Worm (Caenorhabditis elegans) whole organism, L2 larva: ENCODE results near the gene cox-10.

Source experiments
- C34F6.9 ChIP-seq: fragments of 150-350 bp; optimal IDR thresholded peaks from 2 replicates; lab custom pipeline; 2014; ENCODE audit warnings: missing biosample characterization, missing genetic modification characterization
- F13H6.1 ChIP-seq: sonication (generic microtip); optimal IDR thresholded peaks from 2 replicates; lab custom pipeline; 2016; ENCODE audit warnings: missing genetic modification characterization, missing compliant biosample characterization
- alr-1 ChIP-seq: fragments of 150-350 bp; optimal IDR thresholded peaks from 2 replicates; lab custom pipeline; 2014; ENCODE audit warnings: missing biosample characterization, missing genetic modification characterization
- aly-2 ChIP-seq: fragments of 150-350 bp; optimal IDR thresholded peaks from 2 replicates; lab custom pipeline; 2014; ENCODE audit warnings: missing biosample characterization, missing genetic modification characterization
- blmp-1 ChIP-seq: sonication (generic microtip); optimal IDR thresholded peaks from 2 replicates; lab custom pipeline; 2017; ENCODE audit warnings: missing genetic modification characterization, mild to moderate bottlenecking, missing compliant biosample characterization, antibody characterized with exemption, moderate library complexity; ENCODE audit not compliant: insufficient read depth
- ceh-82 ChIP-seq: fragments of 150-350 bp; optimal IDR thresholded peaks from 2 replicates; lab custom pipeline; 2014; ENCODE audit warnings: missing biosample characterization, missing genetic modification characterization
- dmd-4 ChIP-seq: sonication (generic microtip); optimal IDR thresholded peaks from 2 replicates; lab custom pipeline; 2017; ENCODE audit warnings: missing biosample characterization, missing genetic modification characterization
- egl-27 ChIP-seq: sonication (generic microtip); optimal IDR thresholded peaks from 3 replicates; lab custom pipeline; 2017; ENCODE audit warnings: missing biosample characterization, missing genetic modification reagents, missing genetic modification characterization
- elt-1 ChIP-seq: fragments of 150-350 bp; optimal IDR thresholded peaks from 2 replicates; lab custom pipeline; 2014; ENCODE audit warnings: missing biosample characterization, missing genetic modification characterization
- elt-3 ChIP-seq: sonication (generic microtip); optimal IDR thresholded peaks from 2 replicates; lab custom pipeline; 2017; ENCODE audit warnings: missing biosample characterization, missing genetic modification characterization
- fos-1 ChIP-seq: fragments of 150-350 bp; optimal IDR thresholded peaks from 2 replicates; lab custom pipeline; 2014; ENCODE audit warnings: missing biosample characterization, missing genetic modification characterization
- lin-11 ChIP-seq: fragments of 150-350 bp; sonication (generic microtip); optimal IDR thresholded peaks from 2 replicates; lab custom pipeline; 2014; ENCODE audit warnings: missing biosample characterization, missing genetic modification characterization, inconsistent platforms, mixed read lengths
- lin-13 ChIP-seq: fragments of 150-350 bp; optimal IDR thresholded peaks from 2 replicates; lab custom pipeline; 2014; ENCODE audit warnings: missing biosample characterization, missing genetic modification reagents, missing genetic modification characterization
- mab-5 ChIP-seq: fragments of 150-350 bp; optimal IDR thresholded peaks from 2 replicates; lab custom pipeline; 2014; ENCODE audit warnings: missing biosample characterization, missing genetic modification characterization
- mbf-1 ChIP-seq: sonication (generic microtip); optimal IDR thresholded peaks from 2 replicates; lab custom pipeline; 2017; ENCODE audit warnings: missing biosample characterization, missing genetic modification characterization
- mdl-1 ChIP-seq, 2 experiments: fragments of 150-350 bp in 1 of 2; sonication (generic microtip) in 1 of 2; optimal IDR thresholded peaks; 2 replicates each; lab custom pipeline; 2017; ENCODE audit warnings: missing biosample characterization in 2 of 2, missing genetic modification characterization in 2 of 2
- nhr-10 ChIP-seq: sonication (generic microtip); optimal IDR thresholded peaks from 2 replicates; lab custom pipeline; 2017; ENCODE audit warnings: missing biosample characterization, missing genetic modification characterization
- nhr-11 ChIP-seq: fragments of 150-350 bp; optimal IDR thresholded peaks from 2 replicates; lab custom pipeline; 2014; ENCODE audit warnings: missing biosample characterization, missing genetic modification characterization
- nhr-129 ChIP-seq: fragments of 150-350 bp; optimal IDR thresholded peaks from 2 replicates; lab custom pipeline; 2014; ENCODE audit warnings: missing biosample characterization, missing genetic modification characterization
- nhr-21 ChIP-seq: fragments of 150-350 bp; optimal IDR thresholded peaks from 2 replicates; lab custom pipeline; 2014; ENCODE audit warnings: missing biosample characterization, missing genetic modification characterization
- nhr-23 ChIP-seq: fragments of 150-350 bp; optimal IDR thresholded peaks from 2 replicates; lab custom pipeline; 2014; ENCODE audit warnings: missing biosample characterization, missing genetic modification reagents, missing genetic modification characterization
- nhr-237 ChIP-seq: fragments of 150-350 bp; optimal IDR thresholded peaks from 2 replicates; lab custom pipeline; 2014; ENCODE audit warnings: missing biosample characterization, missing genetic modification characterization
- nhr-25 ChIP-seq: fragments of 150-350 bp; sonication (generic microtip); optimal IDR thresholded peaks from 3 replicates; lab custom pipeline; 2014; ENCODE audit warnings: missing biosample characterization, missing genetic modification characterization
- nhr-6 ChIP-seq: fragments of 150-350 bp; optimal IDR thresholded peaks from 2 replicates; lab custom pipeline; 2014; ENCODE audit warnings: missing biosample characterization, missing genetic modification characterization
- nhr-77 ChIP-seq: fragments of 150-350 bp; optimal IDR thresholded peaks from 2 replicates; lab custom pipeline; 2014; ENCODE audit warnings: missing biosample characterization, missing genetic modification characterization
- peb-1 ChIP-seq: fragments of 150-350 bp; optimal IDR thresholded peaks from 2 replicates; lab custom pipeline; 2014; ENCODE audit warnings: missing biosample characterization, missing genetic modification characterization
- sem-4 ChIP-seq: fragments of 150-350 bp; optimal IDR thresholded peaks from 2 replicates; lab custom pipeline; 2014; ENCODE audit warnings: missing biosample characterization, missing genetic modification reagents, missing genetic modification characterization
- skn-1 ChIP-seq: sonication (generic microtip); optimal IDR thresholded peaks from 2 replicates; lab custom pipeline; 2017; ENCODE audit warnings: missing biosample characterization, missing genetic modification characterization
- sma-3 ChIP-seq: sonication (generic microtip); optimal IDR thresholded peaks from 2 replicates; lab custom pipeline; 2016; ENCODE audit warnings: missing genetic modification reagents, missing genetic modification characterization, missing compliant biosample characterization
- snpc-4 ChIP-seq: fragments of 150-350 bp; optimal IDR thresholded peaks from 2 replicates; lab custom pipeline; 2014; ENCODE audit warnings: missing biosample characterization, missing genetic modification characterization
- unc-39 ChIP-seq: fragments of 150-350 bp; optimal IDR thresholded peaks from 2 replicates; lab custom pipeline; 2014; ENCODE audit warnings: missing biosample characterization, missing genetic modification characterization
- unc-55 ChIP-seq: fragments of 150-350 bp; sonication (generic microtip); optimal IDR thresholded peaks from 3 replicates; lab custom pipeline; 2014; ENCODE audit warnings: missing biosample characterization, missing genetic modification reagents, missing genetic modification characterization
- unc-62 ChIP-seq: fragments of 150-350 bp; optimal IDR thresholded peaks from 2 replicates; lab custom pipeline; 2014; ENCODE audit warnings: missing biosample characterization, missing genetic modification reagents, missing genetic modification characterization
- zag-1 ChIP-seq: fragments of 150-350 bp; optimal IDR thresholded peaks from 2 replicates; lab custom pipeline; 2014; ENCODE audit warnings: missing biosample characterization, missing genetic modification characterization
- ztf-1 ChIP-seq: fragments of 200-800 bp; sonication (Bioruptor generic); conservative IDR thresholded peaks from 2 replicates; pipeline ENCODE4 v1.3.6; 2022; ENCODE audit warnings: missing genetic modification characterization, missing compliant biosample characterization
- ztf-11 ChIP-seq: sonication (generic microtip); optimal IDR thresholded peaks from 2 replicates; lab custom pipeline; 2017; ENCODE audit warnings: missing biosample characterization, missing genetic modification characterization
- ztf-4 ChIP-seq: fragments of 150-350 bp; optimal IDR thresholded peaks from 2 replicates; lab custom pipeline; 2014; ENCODE audit warnings: missing biosample characterization, missing genetic modification characterization

cox-10 gene

ce11 chrII:12636602-12637001, 43.2 kb upstream of the cox-10 start, which contains the start of gene nhr-234:
Gene nhr-234, plus strand, starts transcription at chrII:12636678.
- TF ChIP-seq ztf-1 (no peak), dmd-4 (no peak), nhr-129 (tag; lab: Kevin White, UChicago) (no peak), mdl-1 (tag; optimal IDR thresholded peaks at IDR 0.05; lab: Kevin White, UChicago) (no peak), F13H6.1 (tag; lab: Kevin White, UChicago) (no peak), unc-55 (no peak), lin-13 (GFP tag; lab: Kevin White, UChicago) (no peak), nhr-11 (no peak), nhr-21 (tag; lab: Kevin White, UChicago) (no peak), skn-1 (tag; lab: Kevin White, UChicago) (no peak), sem-4 (tag; lab: Kevin White, UChicago) (no peak), sma-3 (GFP tag; lab: Kevin White, UChicago) (no peak)

ce11 chrII:12640370-12640769, 39.4 kb upstream of the cox-10 start, which contains the start of gene nhr-235:
Gene nhr-235, plus strand, starts transcription at chrII:12640670.
- TF ChIP-seq nhr-25 (tag; lab: Kevin White, UChicago) (no peak), aly-2 (tag; lab: Kevin White, UChicago) (no peak), nhr-23 (no peak), nhr-11 (no peak), F13H6.1 (tag; lab: Kevin White, UChicago) (no peak), nhr-10 (no peak), sem-4 (tag; lab: Kevin White, UChicago) (no peak), ztf-1 (no peak), peb-1 (tag; lab: Kevin White, UChicago) (no peak), mab-5 (tag; lab: Kevin White, UChicago) (no peak), sma-3 (GFP tag; lab: Kevin White, UChicago) (no peak)

ce11 chrII:12654447-12654846, 25.3 kb upstream of the cox-10 start, which contains the start of gene rgs-4:
Gene rgs-4, plus strand, starts transcription at chrII:12654747.
- TF ChIP-seq elt-3 (tag; lab: Kevin White, UChicago) = no peak
- no peak for TF ChIP-seq snpc-4 (tag; lab: Kevin White, UChicago)
- no peak for TF ChIP-seq nhr-21 (tag; lab: Kevin White, UChicago)
- TF ChIP-seq nhr-10 = no peak

ce11 chrII:12655816-12656215, 23.9 kb upstream of the cox-10 start:
- TF ChIP-seq zag-1 (tag; lab: Kevin White, UChicago) (no peak), nhr-21 (tag; lab: Kevin White, UChicago) (no peak), alr-1 (tag; lab: Kevin White, UChicago) (no peak), nhr-129 (tag; lab: Kevin White, UChicago) (no peak), elt-1 (tag; lab: Kevin White, UChicago) (no peak), ceh-82 (tag; lab: Kevin White, UChicago) (no peak), sma-3 (GFP tag; lab: Kevin White, UChicago) (no peak), fos-1 (tag; lab: Kevin White, UChicago) (no peak), egl-27 (no peak), lin-11 (tag; lab: Kevin White, UChicago) (no peak), ztf-11 (tag; lab: Kevin White, UChicago) (no peak), nhr-77 (tag; lab: Kevin White, UChicago) (no peak), nhr-23 (no peak), nhr-25 (tag; lab: Kevin White, UChicago) (no peak), blmp-1 (tag; lab: Kevin White, UChicago) (no peak), unc-39 (no peak)

ce11 chrII:12657620-12658019, 22.1 kb upstream of the cox-10 start:
- TF ChIP-seq nhr-23 (no peak), sem-4 (tag; lab: Kevin White, UChicago) (no peak), ztf-4 (tag; lab: Kevin White, UChicago) (no peak), snpc-4 (tag; lab: Kevin White, UChicago) (no peak), mbf-1 (tag; lab: Kevin White, UChicago) (no peak), nhr-237 (no peak), fos-1 (tag; lab: Kevin White, UChicago) (no peak), nhr-11 (no peak), unc-62 (GFP tag; lab: Kevin White, UChicago) (no peak), aly-2 (tag; lab: Kevin White, UChicago) (no peak), zag-1 (tag; lab: Kevin White, UChicago) (no peak), dmd-4 (no peak), F13H6.1 (tag; lab: Kevin White, UChicago) (no peak), nhr-6 (tag; lab: Kevin White, UChicago) (no peak), mdl-1 (tag; optimal IDR thresholded peaks at IDR 0.05; lab: Kevin White, UChicago) (no peak), C34F6.9 (no peak), nhr-129 (tag; lab: Kevin White, UChicago) (no peak), nhr-10 (no peak)
